Fruit fly (Drosophila melanogaster) whole organism, embryonic: ENCODE data around the gene rho-5.
A peak's percentile ranks its signal among the peaks of the same experiment; 100 is the strongest.

Experiments
- Abd-B ChIP-seq: fragments of 200-800 bp; sonication (Bioruptor generic); optimal IDR thresholded peaks from 2 replicates; lab custom pipeline; 2018; ENCODE audit warnings: missing biosample characterization, mild to moderate bottlenecking, missing genetic modification characterization, moderate library complexity
- Atf-2 ChIP-seq: fragments of 200-800 bp; sonication (Bioruptor generic); optimal IDR thresholded peaks from 2 replicates; lab custom pipeline; 2016; ENCODE audit warnings: missing biosample characterization, missing genetic modification characterization
- B-H1 ChIP-seq: fragments of 200-800 bp; sonication (Bioruptor generic); IDR thresholded peaks from 3 replicates; pipeline ENCODE4 v1.3.6; 2022; ENCODE audit warnings: missing biosample characterization, missing genetic modification characterization
- CG10209 ChIP-seq: fragments of 200-800 bp; sonication (Bioruptor generic); optimal IDR thresholded peaks from 3 replicates; lab custom pipeline; 2017; ENCODE audit warnings: missing biosample characterization, mild to moderate bottlenecking, missing genetic modification characterization, missing genetic modification reagents
- CG10267 ChIP-seq: fragments of 200-800 bp; sonication (Bioruptor generic); optimal IDR thresholded peaks from 2 replicates; lab custom pipeline; 2018; ENCODE audit warnings: missing biosample characterization, mild to moderate bottlenecking, missing genetic modification characterization, moderate library complexity
- CG1233 ChIP-seq: fragments of 200-800 bp; sonication (Bioruptor generic); optimal IDR thresholded peaks from 4 replicates; lab custom pipeline; 2018; ENCODE audit warnings: missing biosample characterization, mild to moderate bottlenecking, missing genetic modification characterization
- CG12659 ChIP-seq: fragments of 200-800 bp; sonication (Bioruptor generic); optimal IDR thresholded peaks from 3 replicates; lab custom pipeline; 2017; ENCODE audit warnings: mild to moderate bottlenecking, missing biosample characterization, missing genetic modification reagents, missing genetic modification characterization
- CG1602 ChIP-seq: fragments of 200-800 bp; sonication (Bioruptor generic); optimal IDR thresholded peaks from 3 replicates; lab custom pipeline; 2016; ENCODE audit warnings: missing biosample characterization, missing genetic modification characterization
- CG1603 ChIP-seq: fragments of 200-800 bp; sonication (Bioruptor generic); optimal IDR thresholded peaks from 2 replicates; lab custom pipeline; 2019; ENCODE audit warnings: missing biosample characterization, mild to moderate bottlenecking, missing genetic modification characterization, moderate library complexity
- CG16779 ChIP-seq: fragments of 200-800 bp; sonication (Bioruptor generic); IDR thresholded peaks from 2 replicates; pipeline ENCODE4 v1.3.6; 2022; ENCODE audit warnings: missing biosample characterization, missing genetic modification characterization
- CG17359 ChIP-seq: fragments of 200-800 bp; sonication (Bioruptor generic); optimal IDR thresholded peaks from 3 replicates; lab custom pipeline; 2018; ENCODE audit warnings: missing biosample characterization, mild to moderate bottlenecking, missing genetic modification characterization, moderate library complexity
- CG18599 ChIP-seq: fragments of 200-800 bp; sonication (Bioruptor generic); optimal IDR thresholded peaks from 3 replicates; lab custom pipeline; 2017; ENCODE audit warnings: missing biosample characterization, missing genetic modification characterization, mild to moderate bottlenecking, moderate library complexity, missing genetic modification reagents
- CG2199 ChIP-seq: fragments of 200-800 bp; sonication (Bioruptor generic); IDR thresholded peaks from 3 replicates; pipeline ENCODE4 v1.3.6; 2022; ENCODE audit warnings: missing biosample characterization, missing genetic modification characterization
- CG30020 ChIP-seq: fragments of 200-800 bp; optimal IDR thresholded peaks from 2 replicates; lab custom pipeline; 2019; ENCODE audit warnings: missing biosample characterization, mild to moderate bottlenecking, missing genetic modification characterization, moderate library complexity
- CG4617 ChIP-seq: fragments of 200-800 bp; sonication (Bioruptor generic); optimal IDR thresholded peaks from 3 replicates; lab custom pipeline; 2016; ENCODE audit warnings: missing biosample characterization, missing genetic modification characterization, borderline replicate concordance
- CG4730 ChIP-seq: fragments of 200-800 bp; sonication (Bioruptor generic); IDR thresholded peaks from 2 replicates; pipeline ENCODE4 v1.3.6; 2022; ENCODE audit warnings: missing biosample characterization, missing genetic modification characterization
- CG8290 ChIP-seq, 3 experiments: fragments of 200-800 bp; sonication (Bioruptor generic); optimal IDR thresholded peaks; 2 replicates each; lab custom pipeline; 2016 to 2019; ENCODE audit warnings: missing biosample characterization in 3 of 3, missing genetic modification characterization in 3 of 3, mild to moderate bottlenecking in 2 of 3, moderate library complexity in 1 of 3
- CG8924 ChIP-seq: fragments of 200-800 bp; optimal IDR thresholded peaks from 3 replicates; lab custom pipeline; 2019; ENCODE audit warnings: missing biosample characterization, mild to moderate bottlenecking, missing genetic modification characterization, moderate library complexity
- CG9817 ChIP-seq: fragments of 200-800 bp; sonication (Bioruptor generic); optimal IDR thresholded peaks from 2 replicates; lab custom pipeline; 2018; ENCODE audit warnings: missing biosample characterization, mild to moderate bottlenecking, missing genetic modification characterization, moderate library complexity
- D19B ChIP-seq: fragments of 200-800 bp; sonication (Bioruptor generic); optimal IDR thresholded peaks from 2 replicates; lab custom pipeline; 2017; ENCODE audit warnings: missing biosample characterization, mild to moderate bottlenecking, missing genetic modification characterization
- Dek ChIP-seq: fragments of 200-800 bp; sonication (Bioruptor generic); optimal IDR thresholded peaks from 3 replicates; lab custom pipeline; 2019; ENCODE audit warnings: missing biosample characterization, mild to moderate bottlenecking, missing genetic modification characterization, moderate library complexity
- Dll ChIP-seq: fragments of 200-800 bp; sonication (Bioruptor generic); IDR thresholded peaks from 4 replicates; pipeline ENCODE4 v1.3.6; 2022; ENCODE audit warnings: missing biosample characterization, missing genetic modification characterization; ENCODE audit not compliant: partially characterized antibody
- Hey ChIP-seq: fragments of 200-800 bp; sonication (Bioruptor generic); optimal IDR thresholded peaks from 3 replicates; lab custom pipeline; 2018; ENCODE audit warnings: missing biosample characterization, mild to moderate bottlenecking, missing genetic modification characterization
- Side ChIP-seq: fragments of 200-800 bp; sonication (Bioruptor generic); optimal IDR thresholded peaks from 2 replicates; lab custom pipeline; 2016; ENCODE audit warnings: missing biosample characterization, missing genetic modification characterization
- Sry-δ ChIP-seq: fragments of 200-800 bp; sonication (Bioruptor generic); optimal IDR thresholded peaks from 2 replicates; lab custom pipeline; 2016; ENCODE audit warnings: missing biosample characterization, missing genetic modification characterization
- Xbp1 ChIP-seq: fragments of 200-800 bp; sonication (Bioruptor generic); optimal IDR thresholded peaks from 3 replicates; lab custom pipeline; 2016; ENCODE audit warnings: missing biosample characterization, mild to moderate bottlenecking, missing genetic modification characterization
- ash1 ChIP-seq: fragments of 200-800 bp; sonication (Bioruptor generic); optimal IDR thresholded peaks from 2 replicates; lab custom pipeline; 2018; ENCODE audit warnings: missing biosample characterization, mild to moderate bottlenecking, missing genetic modification characterization
- br ChIP-seq: fragments of >200 bp; optimal IDR thresholded peaks from 2 replicates; lab custom pipeline; 2017
- chinmo ChIP-seq: fragments of 200-800 bp; sonication (Bioruptor generic); IDR thresholded peaks from 4 replicates; pipeline ENCODE4 v1.3.6; 2022; ENCODE audit warnings: missing biosample characterization, missing genetic modification characterization; ENCODE audit not compliant: partially characterized antibody
- cwo ChIP-seq: fragments of 200-800 bp; sonication (Bioruptor generic); optimal IDR thresholded peaks from 3 replicates; lab custom pipeline; 2017; ENCODE audit warnings: missing biosample characterization, missing genetic modification characterization, mild to moderate bottlenecking, moderate library complexity, missing genetic modification reagents
- emc ChIP-seq: fragments of 200-800 bp; sonication (Bioruptor generic); optimal IDR thresholded peaks from 2 replicates; lab custom pipeline; 2016; ENCODE audit warnings: missing biosample characterization, missing genetic modification characterization
- eve ChIP-seq, 2 experiments: fragments of >200 bp; optimal IDR thresholded peaks; 2 replicates each; lab custom pipeline; 2017; ENCODE audit warnings: missing biosample characterization in 2 of 2, missing genetic modification characterization in 2 of 2
- exex ChIP-seq: fragments of 200-800 bp; sonication (Bioruptor generic); optimal IDR thresholded peaks from 4 replicates; lab custom pipeline; 2018; ENCODE audit warnings: missing biosample characterization, mild to moderate bottlenecking, missing genetic modification characterization, moderate library complexity
- insv ChIP-seq, 2 experiments: fragments of 200-800 bp; sonication (Bioruptor generic); optimal IDR thresholded peaks; 3 replicates each; lab custom pipeline; 2016 to 2018; ENCODE audit warnings: missing biosample characterization in 2 of 2, missing genetic modification characterization in 2 of 2
- pan ChIP-seq, 4 experiments: fragments of >200 bp in 3 of 4; fragments of 200-800 bp in 1 of 4; sonication (Bioruptor generic) in 1 of 4; optimal IDR thresholded peaks in 3 of 4; IDR thresholded peaks in 1 of 4; 2 replicates each; pipeline versions ENCODE4 v1.3.6 to Lab custom; 2017 to 2022; ENCODE audit warnings: missing biosample characterization in 2 of 4, missing genetic modification characterization in 2 of 4, mixed read lengths in 1 of 4
- pfk ChIP-seq: fragments of 200-800 bp; sonication (Bioruptor generic); optimal IDR thresholded peaks from 2 replicates; lab custom pipeline; 2018; ENCODE audit warnings: missing biosample characterization, mild to moderate bottlenecking, missing genetic modification characterization, moderate library complexity
- pho ChIP-seq: fragments of 200-800 bp; sonication (Bioruptor generic); optimal IDR thresholded peaks from 2 replicates; lab custom pipeline; 2016; ENCODE audit warnings: missing biosample characterization, missing genetic modification characterization
- tup ChIP-seq: fragments of 200-800 bp; sonication (Bioruptor generic); optimal IDR thresholded peaks from 2 replicates; lab custom pipeline; 2016; ENCODE audit warnings: missing biosample characterization, mild to moderate bottlenecking, missing genetic modification characterization, moderate library complexity
- tx ChIP-seq: fragments of 200-800 bp; sonication (Bioruptor generic); optimal IDR thresholded peaks from 2 replicates; lab custom pipeline; 2016; ENCODE audit warnings: missing biosample characterization, missing genetic modification characterization
- unpg ChIP-seq: fragments of 200-800 bp; sonication (Bioruptor generic); optimal IDR thresholded peaks from 3 replicates; lab custom pipeline; 2018; ENCODE audit warnings: missing biosample characterization, mild to moderate bottlenecking, missing genetic modification characterization, moderate library complexity

rho-5 gene

DNA sequence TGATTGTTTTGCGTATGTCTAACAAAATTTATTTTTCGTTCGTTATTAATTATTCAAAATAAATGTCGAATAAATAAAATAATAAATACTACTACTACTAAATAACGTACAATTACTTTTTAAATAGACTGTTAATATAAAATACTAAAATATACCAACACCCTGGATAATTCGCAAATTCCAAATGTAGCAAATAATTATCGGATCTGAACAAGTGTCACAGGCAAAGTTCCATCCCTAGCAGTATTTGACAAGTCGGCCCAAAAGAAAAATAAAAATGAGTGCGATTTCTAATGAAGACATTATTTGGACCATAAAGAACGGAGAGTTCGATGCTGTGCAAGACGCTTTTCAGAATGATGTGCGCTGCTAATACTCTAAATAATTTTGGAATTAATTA lies 32.3 kb downstream of the rho-5 start, which contains the start of gene CG31715 (continued):
- TF ChIP-seq CG9817 (tag; lab: Kevin White, UChicago) = no peak
- no peak for TF ChIP-seq Hey (tag; lab: Kevin White, UChicago)
- no peak for TF ChIP-seq tx
- peak; percentile 78 for TF ChIP-seq CG30020 (tag; lab: Kevin White, UChicago)
- TF ChIP-seq Xbp1 = peak; percentile 20
- TF ChIP-seq Dek (tag; lab: Kevin White, UChicago) = peak; percentile 26
- TF ChIP-seq CG1233 (GFP tag; lab: Kevin White, UChicago) = no peak
- TF ChIP-seq Dll = peak; percentile 64
- peak; percentile 40 for TF ChIP-seq unpg (GFP tag; lab: Kevin White, UChicago)
- TF ChIP-seq Sry-δ = peak; percentile 73
- no peak for TF ChIP-seq CG16779 (GFP tag; lab: Robert Waterston, UW)
- TF ChIP-seq CG10209 (GFP tag; lab: Kevin White, UChicago) = no peak
- no peak for TF ChIP-seq Abd-B (GFP tag; lab: Kevin White, UChicago)
- TF ChIP-seq CG4617 (GFP tag; lab: Kevin White, UChicago) = no peak
- no peak for TF ChIP-seq ash1 (GFP tag; lab: Kevin White, UChicago)
- peak; percentile 23 for TF ChIP-seq CG12659
- TF ChIP-seq CG10267 = peak; percentile 14
- TF ChIP-seq chinmo (GFP tag; lab: Robert Waterston, UW) = no peak
- no peak for TF ChIP-seq CG17359
- no peak for TF ChIP-seq Side (GFP tag; lab: Kevin White, UChicago)
- TF ChIP-seq CG8924 (tag; lab: Kevin White, UChicago) = peak; percentile 39
- TF ChIP-seq CG1603 = peak; percentile 35
- no peak for TF ChIP-seq tup (GFP tag; lab: Kevin White, UChicago)
- no peak for TF ChIP-seq CG1602 (GFP tag; lab: Kevin White, UChicago)
- no peak for TF ChIP-seq emc (GFP tag; lab: Kevin White, UChicago)
- TF ChIP-seq CG8290 (GFP tag; optimal IDR thresholded peaks at IDR 0.05; lab: Kevin White, UChicago) = peak; percentile 19
- TF ChIP-seq CG8290 (tag; optimal IDR thresholded peaks at IDR 0.05; lab: Kevin White, UChicago) = peak in 1 of 2 experiments; percentile 40
- TF ChIP-seq B-H1 (GFP tag; lab: Robert Waterston, UW) = no peak
- TF ChIP-seq CG4730 = no peak
- TF ChIP-seq CG2199 = no peak
- TF ChIP-seq pho = no peak
- TF ChIP-seq CG18599 (GFP tag; lab: Kevin White, UChicago) = no peak
- no peak for TF ChIP-seq br
- TF ChIP-seq pan (optimal IDR thresholded peaks at IDR 0.05; lab: Kevin White, UChicago) = no peak
- TF ChIP-seq pan (GFP tag; optimal IDR thresholded peaks at IDR 0.05 in 1 of 2, IDR thresholded peaks at IDR 0.05 in 1 of 2) = no peak

DNA sequence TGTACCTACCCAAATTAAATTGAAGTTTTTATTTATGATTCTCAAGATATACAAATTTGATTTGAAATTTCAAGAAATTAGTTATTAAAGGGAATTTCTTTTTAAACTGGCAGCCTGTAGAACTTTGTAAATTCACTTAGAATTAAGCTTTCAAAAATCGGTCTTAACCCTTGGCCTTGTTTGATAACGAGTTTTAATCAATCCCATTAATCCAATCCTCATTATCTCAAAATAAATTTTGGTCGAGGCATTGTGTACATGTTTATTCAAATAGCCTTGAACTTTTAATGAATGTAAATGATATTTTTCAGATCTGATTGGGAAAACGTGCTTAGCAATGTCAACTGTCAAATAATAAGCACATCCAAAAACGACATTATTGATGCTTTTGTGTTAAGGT lies 33.9 kb downstream of the rho-5 start:
- TF ChIP-seq pfk (GFP tag; lab: Kevin White, UChicago) (no peak), cwo (GFP tag; lab: Kevin White, UChicago) (peak; percentile 14), insv (GFP tag; optimal IDR thresholded peaks at IDR 0.05; lab: Kevin White, UChicago) (no peak), exex (tag; lab: Kevin White, UChicago) (peak; percentile 6), Atf-2 (no peak), D19B (GFP tag; lab: Kevin White, UChicago) (no peak), eve (GFP tag; optimal IDR thresholded peaks at IDR 0.05; lab: Kevin White, UChicago) (peak in 1 of 2 experiments; percentile 24)
